Fruit fly (Drosophila melanogaster): ENCODE results near the gene CG8565.

Gene CG8565

dm6 chrX:15841346-15841745, 3.7 kb downstream of the CG8565 start:
- TF ChIP-seq CG14655 (GFP tag; optimal IDR thresholded peaks at IDR 0.05) (no peak), CG32121 (GFP tag; IDR thresholded peaks at IDR 0.05) (no peak), CG15710 (tag; optimal IDR thresholded peaks at IDR 0.05) (no peak), CG10348 (GFP tag; IDR thresholded peaks at IDR 0.05) (no peak), Snoo (tag; optimal IDR thresholded peaks at IDR 0.05) (no peak), gl (tag; optimal IDR thresholded peaks at IDR 0.05) (no peak), Pif1A (GFP tag; optimal IDR thresholded peaks at IDR 0.05) (no peak), CG17806 (tag; optimal IDR thresholded peaks at IDR 0.05) (no peak), fd96Ca (GFP tag; IDR thresholded peaks at IDR 0.05) (no peak), CG12605 (GFP tag; IDR thresholded peaks at IDR 0.05) (no peak), CG4496 (GFP tag; IDR thresholded peaks at IDR 0.05) (no peak), CG34367 (tag; optimal IDR thresholded peaks at IDR 0.05) (no peak), D1 (tag; optimal IDR thresholded peaks at IDR 0.05) (no peak), CG9948 (tag; optimal IDR thresholded peaks at IDR 0.05) (no peak), Ets98B (GFP tag; IDR thresholded peaks at IDR 0.05) (no peak), CG13204 (GFP tag; optimal IDR thresholded peaks at IDR 0.05) (no peak), EcR (GFP tag; optimal IDR thresholded peaks at IDR 0.05) (no peak), rn (GFP tag; IDR thresholded peaks at IDR 0.05) (no peak), CG8159 (tag; optimal IDR thresholded peaks at IDR 0.05) (no peak)

DNA sequence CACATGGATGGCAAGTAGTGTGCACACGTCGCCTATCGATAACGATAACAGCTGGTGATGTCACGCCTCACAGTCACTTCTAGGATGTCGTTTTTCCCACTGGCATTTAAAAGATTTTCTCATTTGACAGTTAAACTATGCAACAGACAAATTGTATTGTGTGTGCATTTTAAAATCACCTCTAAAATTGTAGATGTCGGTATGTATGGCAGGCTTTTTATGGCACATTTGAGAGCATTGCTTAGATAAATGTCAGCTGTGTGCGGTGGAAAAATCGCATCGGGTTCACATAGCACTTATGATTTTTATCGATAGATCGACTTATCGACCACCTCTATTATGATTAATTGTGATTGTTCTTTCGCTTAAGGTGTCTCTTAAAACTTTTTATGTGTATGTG, 6.5 kb downstream of the CG8565 start, which contains the start of the genes ArgRS and CG8578:
TSS of gene ArgRS (minus strand) at position 7 of the 400 bp plus-strand sequence.
TSS of gene CG8578 (plus strand) at position 338 of the 400 bp plus-strand sequence.
- TF ChIP-seq Pif1A (GFP tag; optimal IDR thresholded peaks at IDR 0.05) (no peak), CG10348 (GFP tag; IDR thresholded peaks at IDR 0.05) (no peak), CG12605 (GFP tag; IDR thresholded peaks at IDR 0.05) (no peak), EcR (GFP tag; optimal IDR thresholded peaks at IDR 0.05) (no peak), CG17806 (tag; optimal IDR thresholded peaks at IDR 0.05) (no peak), CG9948 (tag; optimal IDR thresholded peaks at IDR 0.05) (peak; percentile 3), CG8301 (tag; optimal IDR thresholded peaks at IDR 0.05) (no peak), CG13204 (GFP tag; optimal IDR thresholded peaks at IDR 0.05) (no peak), CG32121 (GFP tag; IDR thresholded peaks at IDR 0.05) (peak; percentile 47; the same call in 1 of the 2 replicates), Ets98B (GFP tag; IDR thresholded peaks at IDR 0.05) (no peak), CG34367 (tag; optimal IDR thresholded peaks at IDR 0.05) (no peak), CG8159 (tag; optimal IDR thresholded peaks at IDR 0.05) (no peak), Snoo (tag; optimal IDR thresholded peaks at IDR 0.05) (peak; percentile 60), Pif1B (GFP tag; optimal IDR thresholded peaks at IDR 0.05) (peak; percentile 52), CG4496 (GFP tag; IDR thresholded peaks at IDR 0.05) (peak; percentile 82), CG15710 (tag; optimal IDR thresholded peaks at IDR 0.05) (peak; percentile 22), rn (GFP tag; IDR thresholded peaks at IDR 0.05) (peak; percentile 55), D1 (tag; optimal IDR thresholded peaks at IDR 0.05) (no peak), fd96Ca (GFP tag; IDR thresholded peaks at IDR 0.05) (no peak), CG14655 (GFP tag; optimal IDR thresholded peaks at IDR 0.05) (no peak), gl (tag; optimal IDR thresholded peaks at IDR 0.05) (no peak)

- no peak for TF ChIP-seq Snoo (tag; optimal IDR thresholded peaks at IDR 0.05)
- no peak for TF ChIP-seq Pif1B (GFP tag; optimal IDR thresholded peaks at IDR 0.05)
- no peak for TF ChIP-seq CG8301 (tag; optimal IDR thresholded peaks at IDR 0.05)
- TF ChIP-seq CG15710 (tag; optimal IDR thresholded peaks at IDR 0.05): no peak
- TF ChIP-seq CG10348 (GFP tag; IDR thresholded peaks at IDR 0.05): no peak
- no peak for TF ChIP-seq CG34367 (tag; optimal IDR thresholded peaks at IDR 0.05)
- no peak for TF ChIP-seq gl (tag; optimal IDR thresholded peaks at IDR 0.05)
- no peak for TF ChIP-seq CG14655 (GFP tag; optimal IDR thresholded peaks at IDR 0.05)
- no peak for TF ChIP-seq CG32121 (GFP tag; IDR thresholded peaks at IDR 0.05)
- no peak for TF ChIP-seq CG4496 (GFP tag; IDR thresholded peaks at IDR 0.05)
- no peak for TF ChIP-seq CG17806 (tag; optimal IDR thresholded peaks at IDR 0.05)
- TF ChIP-seq Ets98B (GFP tag; IDR thresholded peaks at IDR 0.05): no peak
- no peak for TF ChIP-seq D1 (tag; optimal IDR thresholded peaks at IDR 0.05)
- no peak for TF ChIP-seq rn (GFP tag; IDR thresholded peaks at IDR 0.05)
- TF ChIP-seq CG13204 (GFP tag; optimal IDR thresholded peaks at IDR 0.05): no peak
- no peak for TF ChIP-seq fd96Ca (GFP tag; IDR thresholded peaks at IDR 0.05)
- no peak for TF ChIP-seq Pif1A (GFP tag; optimal IDR thresholded peaks at IDR 0.05)
Measured at dm6 chrX:15849021-15849420, 11.4 kb downstream of the CG8565 start, which contains the start of gene sun. sun (minus strand) TSS chrX:15849258.

- TF ChIP-seq CG17806 (tag; optimal IDR thresholded peaks at IDR 0.05) (no peak), Pif1B (GFP tag; optimal IDR thresholded peaks at IDR 0.05) (peak; percentile 25), CG8301 (tag; optimal IDR thresholded peaks at IDR 0.05) (no peak), fd96Ca (GFP tag; IDR thresholded peaks at IDR 0.05) (no peak)
Measured at dm6 chrX:15852815-15853542, 15.3 kb downstream of the CG8565 start, which contains the start of the genes UBL3 and CG15914. UBL3 (minus strand) TSS chrX:15853175. CG15914 (plus strand) TSS chrX:15853421.

DNA sequence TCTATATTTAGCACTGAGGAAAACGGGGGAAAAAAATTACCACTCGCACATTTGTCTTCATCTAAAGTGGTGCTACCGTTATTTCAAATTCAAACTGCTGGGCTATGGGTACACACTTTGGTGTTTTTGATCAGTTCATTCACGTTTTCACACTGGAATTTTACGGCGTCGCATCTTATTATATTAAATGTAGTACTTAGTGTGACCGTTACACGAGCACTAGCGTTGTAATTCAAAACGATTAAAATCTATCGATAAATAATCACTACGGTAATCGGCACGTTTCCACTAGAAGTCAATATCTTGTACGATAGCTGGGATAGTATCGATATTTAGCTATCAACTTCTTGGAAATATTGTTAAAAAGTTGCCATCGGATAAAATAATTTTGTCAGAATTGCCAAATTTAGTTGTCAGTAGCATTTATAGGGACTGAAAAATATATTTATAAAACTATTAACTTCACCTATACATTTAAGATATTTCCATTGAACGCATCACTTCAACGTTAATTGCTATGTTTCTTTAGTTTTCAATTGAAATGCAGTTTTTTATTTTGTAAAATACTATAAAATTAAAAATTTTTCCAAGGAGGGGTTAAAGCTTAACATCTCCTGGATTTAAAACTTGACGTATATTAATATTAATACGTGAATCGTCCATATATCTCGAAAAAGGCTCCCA, 20.1 kb downstream of the CG8565 start, which contains the start of the genes CG46440 and Myb:
TSS of gene CG46440 (minus strand) at position 223 of the 684 bp plus-strand sequence.
TSS of gene Myb (minus strand) at position 223 of the 684 bp plus-strand sequence.
- TF ChIP-seq CG4496 (GFP tag; IDR thresholded peaks at IDR 0.05) (0 out of 3 replicates have a peak, but pooled peaks have one; percentile 29), Snoo (tag; optimal IDR thresholded peaks at IDR 0.05) (no peak), CG15710 (tag; optimal IDR thresholded peaks at IDR 0.05) (no peak), CG12605 (GFP tag; IDR thresholded peaks at IDR 0.05) (no peak), CG34367 (tag; optimal IDR thresholded peaks at IDR 0.05) (no peak), rn (GFP tag; IDR thresholded peaks at IDR 0.05) (no peak), EcR (GFP tag; optimal IDR thresholded peaks at IDR 0.05) (no peak), Ets98B (GFP tag; IDR thresholded peaks at IDR 0.05) (0 out of 2 replicates have a peak, but pooled peaks have one; percentile 7), CG17806 (tag; optimal IDR thresholded peaks at IDR 0.05) (no peak), CG32121 (GFP tag; IDR thresholded peaks at IDR 0.05) (no peak), fd96Ca (GFP tag; IDR thresholded peaks at IDR 0.05) (no peak)
